Worm (Caenorhabditis elegans) whole organism, L3 larva: ENCODE results near the gene del-7.

ENCODE experiments used
- R02D3.7 ChIP-seq: fragments of 150-350 bp; optimal IDR thresholded peaks from 2 replicates; lab custom pipeline; 2014; ENCODE audit warnings: missing biosample characterization, missing genetic modification characterization
- ZK546.5 ChIP-seq: sonication (generic microtip); optimal IDR thresholded peaks from 2 replicates; lab custom pipeline; 2017; ENCODE audit warnings: missing biosample characterization, missing genetic modification characterization
- aly-2 ChIP-seq: fragments of 150-350 bp; optimal IDR thresholded peaks from 2 replicates; lab custom pipeline; 2014; ENCODE audit warnings: missing biosample characterization, missing genetic modification characterization
- ama-1 ChIP-seq: fragments of 150-350 bp; optimal IDR thresholded peaks from 2 replicates; lab custom pipeline; 2018
- ceh-28 ChIP-seq: fragments of 150-350 bp; optimal IDR thresholded peaks from 2 replicates; lab custom pipeline; 2014; ENCODE audit warnings: missing biosample characterization, missing genetic modification reagents, missing genetic modification characterization
- ceh-82 ChIP-seq: fragments of 150-350 bp; optimal IDR thresholded peaks from 2 replicates; lab custom pipeline; 2014; ENCODE audit warnings: missing biosample characterization, missing genetic modification characterization
- daf-12 ChIP-seq: fragments of 150-350 bp; optimal IDR thresholded peaks from 2 replicates; lab custom pipeline; 2014; ENCODE audit warnings: missing biosample characterization, missing genetic modification reagents, missing genetic modification characterization
- egl-27 ChIP-seq: sonication (generic microtip); optimal IDR thresholded peaks from 4 replicates; lab custom pipeline; 2017; ENCODE audit warnings: missing biosample characterization, missing genetic modification reagents, missing genetic modification characterization
- elt-1 ChIP-seq: fragments of 150-350 bp; optimal IDR thresholded peaks from 2 replicates; lab custom pipeline; 2014; ENCODE audit warnings: missing biosample characterization, missing genetic modification characterization
- elt-2 ChIP-seq: sonication (generic microtip); optimal IDR thresholded peaks from 2 replicates; lab custom pipeline; 2016; ENCODE audit warnings: missing genetic modification reagents, mild to moderate bottlenecking, missing genetic modification characterization, missing compliant biosample characterization
- eor-1 ChIP-seq, 2 experiments: fragments of 150-350 bp; optimal IDR thresholded peaks; 2 replicates each; lab custom pipeline; 2014 to 2018; ENCODE audit warnings: missing biosample characterization in 2 of 2, missing genetic modification characterization in 2 of 2
- fkh-2 ChIP-seq: fragments of 150-350 bp; optimal IDR thresholded peaks from 2 replicates; lab custom pipeline; 2014; ENCODE audit warnings: missing biosample characterization, missing genetic modification reagents, missing genetic modification characterization
- hmg-11 ChIP-seq: sonication (generic microtip); optimal IDR thresholded peaks from 2 replicates; lab custom pipeline; 2016; ENCODE audit warnings: missing genetic modification characterization, missing compliant biosample characterization
- jun-1 ChIP-seq: fragments of 150-350 bp; optimal IDR thresholded peaks from 2 replicates; lab custom pipeline; 2014; ENCODE audit warnings: missing biosample characterization, missing genetic modification reagents, missing genetic modification characterization
- lin-15B ChIP-seq: fragments of 150-350 bp; optimal IDR thresholded peaks from 2 replicates; lab custom pipeline; 2014; ENCODE audit warnings: missing biosample characterization, missing genetic modification characterization
- lsy-12 ChIP-seq: sonication (generic microtip); optimal IDR thresholded peaks from 2 replicates; lab custom pipeline; 2016; ENCODE audit warnings: mild to moderate bottlenecking, missing genetic modification characterization, missing compliant biosample characterization
- mdl-1 ChIP-seq: fragments of 150-350 bp; optimal IDR thresholded peaks from 2 replicates; lab custom pipeline; 2014; ENCODE audit warnings: missing biosample characterization, missing genetic modification characterization
- nfya-1 ChIP-seq: sonication (generic microtip); optimal IDR thresholded peaks from 2 replicates; lab custom pipeline; 2017; ENCODE audit warnings: missing genetic modification characterization, mild to moderate bottlenecking, missing compliant biosample characterization, antibody characterized with exemption, moderate library complexity; ENCODE audit not compliant: insufficient read depth
- nhr-12 ChIP-seq: fragments of 150-350 bp; optimal IDR thresholded peaks from 2 replicates; lab custom pipeline; 2014; ENCODE audit warnings: missing biosample characterization, missing genetic modification characterization
- nhr-23 ChIP-seq: fragments of 150-350 bp; optimal IDR thresholded peaks from 2 replicates; lab custom pipeline; 2014; ENCODE audit warnings: missing biosample characterization, missing genetic modification reagents, missing genetic modification characterization
- nhr-237 ChIP-seq: fragments of 150-350 bp; optimal IDR thresholded peaks from 2 replicates; lab custom pipeline; 2014; ENCODE audit warnings: missing biosample characterization, missing genetic modification characterization
- nhr-25 ChIP-seq: sonication (generic microtip); optimal IDR thresholded peaks from 2 replicates; lab custom pipeline; 2017; ENCODE audit warnings: missing biosample characterization, missing genetic modification characterization
- nhr-43 ChIP-seq: sonication (generic microtip); optimal IDR thresholded peaks from 2 replicates; lab custom pipeline; 2016; ENCODE audit warnings: mild to moderate bottlenecking, missing genetic modification characterization, missing compliant biosample characterization; ENCODE audit not compliant: poor library complexity, severe bottlenecking
- nhr-76 ChIP-seq: fragments of 150-350 bp; sonication (generic microtip); optimal IDR thresholded peaks from 5 replicates; lab custom pipeline; 2014; ENCODE audit warnings: missing biosample characterization, missing genetic modification characterization
- nhr-77 ChIP-seq: fragments of 150-350 bp; optimal IDR thresholded peaks from 2 replicates; lab custom pipeline; 2014; ENCODE audit warnings: missing biosample characterization, missing genetic modification characterization
- sea-2 ChIP-seq: fragments of 150-350 bp; sonication (generic microtip); optimal IDR thresholded peaks from 4 replicates; lab custom pipeline; 2014; ENCODE audit warnings: missing biosample characterization, missing genetic modification reagents, missing genetic modification characterization
- skn-1 ChIP-seq: fragments of 150-350 bp; optimal IDR thresholded peaks from 2 replicates; lab custom pipeline; 2014; ENCODE audit warnings: missing biosample characterization, missing genetic modification characterization
- snpc-4 ChIP-seq: fragments of 150-350 bp; optimal IDR thresholded peaks from 2 replicates; lab custom pipeline; 2014; ENCODE audit warnings: missing biosample characterization, missing genetic modification characterization
- tbx-2 ChIP-seq: sonication (generic microtip); optimal IDR thresholded peaks from 2 replicates; lab custom pipeline; 2016; ENCODE audit warnings: mild to moderate bottlenecking, missing genetic modification characterization, missing compliant biosample characterization
- unc-39 ChIP-seq: sonication (generic microtip); optimal IDR thresholded peaks from 4 replicates; lab custom pipeline; 2017; ENCODE audit warnings: missing biosample characterization, missing genetic modification characterization
- ztf-11 ChIP-seq: fragments of 150-350 bp; optimal IDR thresholded peaks from 2 replicates; lab custom pipeline; 2014; ENCODE audit warnings: missing biosample characterization, missing genetic modification characterization
- ztf-4 ChIP-seq: fragments of 150-350 bp; optimal IDR thresholded peaks from 2 replicates; lab custom pipeline; 2014; ENCODE audit warnings: missing biosample characterization, missing genetic modification characterization

Gene del-7

ce11 chrIV:7727258-7727657 lies 33.0 kb upstream of the del-7 start:
- TF ChIP-seq mdl-1 (tag; lab: Kevin White, UChicago) (no peak), nhr-25 (tag; lab: Kevin White, UChicago) (no peak), ZK546.5 (tag; lab: Kevin White, UChicago) (no peak), ama-1 (no peak), skn-1 (tag; lab: Kevin White, UChicago) (no peak), nhr-12 (tag; lab: Kevin White, UChicago) (no peak), R02D3.7 (no peak), nhr-43 (tag; lab: Kevin White, UChicago) (no peak), elt-2 (tag; lab: Kevin White, UChicago) (no peak)

ce11 chrIV:7728402-7728963 lies 31.7 kb upstream of the del-7 start, which contains the start of gene sucg-1:
sucg-1 (plus strand) TSS chrIV:7728913.
- TF ChIP-seq nhr-237 (no peak), lin-15B (tag; lab: Kevin White, UChicago) (peak; percentile 14)

ce11 chrIV:7731960-7732359 lies 28.3 kb upstream of the del-7 start, which contains the start of the genes C50F7.9 and C50F7.3:
C50F7.9 (minus strand) TSS chrIV:7732060.
C50F7.3 (plus strand) TSS chrIV:7732329.
- TF ChIP-seq aly-2: no peak
- no peak for TF ChIP-seq sea-2
- TF ChIP-seq ztf-11 (tag; lab: Kevin White, UChicago): no peak
- no peak for TF ChIP-seq daf-12 (tag; lab: Kevin White, UChicago)
- TF ChIP-seq ceh-28 (tag; lab: Kevin White, UChicago): no peak
- TF ChIP-seq unc-39 (tag; lab: Kevin White, UChicago): no peak
- TF ChIP-seq snpc-4 (tag; lab: Kevin White, UChicago): no peak
- no peak for TF ChIP-seq elt-1
- no peak for TF ChIP-seq hmg-11 (tag; lab: Kevin White, UChicago)
- no peak for TF ChIP-seq mdl-1 (tag; lab: Kevin White, UChicago)
- TF ChIP-seq ceh-82 (tag; lab: Kevin White, UChicago): no peak
- no peak for TF ChIP-seq elt-2 (tag; lab: Kevin White, UChicago)
- no peak for TF ChIP-seq lsy-12
- TF ChIP-seq egl-27 (tag; lab: Kevin White, UChicago): no peak
- no peak for TF ChIP-seq eor-1 (tag; optimal IDR thresholded peaks at IDR 0.05; lab: Kevin White, UChicago)
- TF ChIP-seq tbx-2 (tag; lab: Kevin White, UChicago): no peak
- no peak for TF ChIP-seq nhr-77
- TF ChIP-seq fkh-2 (tag; lab: Kevin White, UChicago): no peak
- no peak for TF ChIP-seq ama-1
- TF ChIP-seq ztf-4 (tag; lab: Kevin White, UChicago): no peak

- no peak for TF ChIP-seq sea-2
- no peak for TF ChIP-seq lin-15B (tag; lab: Kevin White, UChicago)
- no peak for TF ChIP-seq tbx-2 (tag; lab: Kevin White, UChicago)
Observed at ce11 chrIV:7734173-7734572, 26.0 kb upstream of the del-7 start.

- no peak for TF ChIP-seq jun-1 (tag; lab: Kevin White, UChicago)
- no peak for TF ChIP-seq nhr-23
- TF ChIP-seq ceh-28 (tag; lab: Kevin White, UChicago): no peak
- TF ChIP-seq ama-1: no peak
- no peak for TF ChIP-seq lin-15B (tag; lab: Kevin White, UChicago)
- TF ChIP-seq nhr-43 (tag; lab: Kevin White, UChicago): no peak
- TF ChIP-seq ztf-11 (tag; lab: Kevin White, UChicago): no peak
- TF ChIP-seq skn-1 (tag; lab: Kevin White, UChicago): no peak
- TF ChIP-seq lsy-12: no peak
- no peak for TF ChIP-seq nhr-76 (tag; lab: Kevin White, UChicago)
- TF ChIP-seq nfya-1 (tag; lab: Kevin White, UChicago): no peak
- TF ChIP-seq ztf-4 (tag; lab: Kevin White, UChicago): no peak
- TF ChIP-seq eor-1 (tag; optimal IDR thresholded peaks at IDR 0.05; lab: Kevin White, UChicago): no peak
- no peak for TF ChIP-seq nhr-12 (tag; lab: Kevin White, UChicago)
- TF ChIP-seq mdl-1 (tag; lab: Kevin White, UChicago): no peak
Observed at ce11 chrIV:7734619-7735018, 25.6 kb upstream of the del-7 start, which contains the start of gene clx-1. clx-1 (plus strand) TSS chrIV:7734648.
